Worm (Caenorhabditis elegans): Measurements from ENCODE around the gene T21D12.11.

DNA sequence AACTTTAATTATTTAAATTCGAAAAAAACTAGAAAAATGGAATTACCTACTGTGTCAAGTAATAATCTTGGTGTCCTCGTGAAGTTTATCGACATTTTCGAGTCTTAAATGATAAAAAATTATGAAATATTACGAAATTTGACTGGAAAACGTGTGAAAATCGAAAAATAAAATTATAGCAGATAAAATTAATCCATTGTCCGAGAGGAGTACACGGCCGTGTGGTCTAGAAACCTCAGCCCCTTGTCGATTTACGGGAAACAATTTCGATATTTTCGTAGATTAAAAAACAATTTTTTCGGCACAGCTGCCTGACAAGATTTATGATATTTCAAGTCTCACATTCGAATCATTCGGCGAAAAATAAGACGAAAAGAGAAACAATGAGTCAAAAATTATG lies 12.1 kb upstream of the T21D12.11 start, which contains the start of gene R02D3.8:
- TF ChIP-seq tbx-2 (tag; optimal IDR thresholded peaks at IDR 0.05), result peak; percentile 27
- no peak for TF ChIP-seq lin-11 (tag; optimal IDR thresholded peaks at IDR 0.05)
- no peak for TF ChIP-seq ztf-16 (tag; optimal IDR thresholded peaks at IDR 0.05)
- no peak for TF ChIP-seq pat-9 (tag; optimal IDR thresholded peaks at IDR 0.05)
- TF ChIP-seq fkh-6 (tag; optimal IDR thresholded peaks at IDR 0.05), result no peak
- no peak for TF ChIP-seq unc-86 (tag; optimal IDR thresholded peaks at IDR 0.05)
- no peak for TF ChIP-seq fax-1 (tag; optimal IDR thresholded peaks at IDR 0.05)
- no peak for TF ChIP-seq pax-1 (tag; optimal IDR thresholded peaks at IDR 0.05)
- TF ChIP-seq ref-2 (tag; optimal IDR thresholded peaks at IDR 0.05), result no peak
- TF ChIP-seq pqm-1 (tag; optimal IDR thresholded peaks at IDR 0.05), result no peak
- no peak for TF ChIP-seq madf-2 (tag; optimal IDR thresholded peaks at IDR 0.05)
- TF ChIP-seq ceh-19 (GFP tag; optimal IDR thresholded peaks at IDR 0.05), result no peak
